Worm (Caenorhabditis elegans) whole organism, late embryonic: Measurements from ENCODE around the gene pms-2.

Experiments
- ama-1 ChIP-seq: fragments of 150-350 bp; optimal IDR thresholded peaks from 2 replicates; lab custom pipeline; 2014
- elt-2 ChIP-seq: sonication (generic microtip); optimal IDR thresholded peaks from 2 replicates; lab custom pipeline; 2016; ENCODE audit warnings: missing genetic modification reagents, missing genetic modification characterization, missing compliant biosample characterization
- ets-4 ChIP-seq: sonication (generic microtip); optimal IDR thresholded peaks from 2 replicates; lab custom pipeline; 2016; ENCODE audit warnings: missing genetic modification characterization, missing compliant biosample characterization
- hlh-13 ChIP-seq: fragments of 200-800 bp; sonication (Bioruptor generic); optimal IDR thresholded peaks from 2 replicates; lab custom pipeline; 2018; ENCODE audit warnings: mild to moderate bottlenecking, missing genetic modification characterization, missing compliant biosample characterization
- nfya-1 ChIP-seq: sonication (generic microtip); optimal IDR thresholded peaks from 2 replicates; lab custom pipeline; 2017; ENCODE audit warnings: missing genetic modification characterization, mild to moderate bottlenecking, missing compliant biosample characterization, antibody characterized with exemption, moderate library complexity
- pax-1 ChIP-seq: fragments of 150-350 bp; optimal IDR thresholded peaks from 2 replicates; lab custom pipeline; 2014; ENCODE audit warnings: missing biosample characterization, missing genetic modification characterization
- tbx-2 ChIP-seq: sonication (generic microtip); optimal IDR thresholded peaks from 2 replicates; lab custom pipeline; 2016; ENCODE audit warnings: missing genetic modification characterization, missing compliant biosample characterization
- ztf-16 ChIP-seq: sonication (generic microtip); optimal IDR thresholded peaks from 2 replicates; lab custom pipeline; 2017; ENCODE audit warnings: missing genetic modification characterization, missing compliant biosample characterization

- no peak for TF ChIP-seq pax-1 (tag; lab: Kevin White, UChicago)
- TF ChIP-seq hlh-13 (GFP tag; lab: Kevin White, UChicago), result no peak
- TF ChIP-seq nfya-1, result no peak
- no peak for TF ChIP-seq ztf-16 (tag; lab: Kevin White, UChicago)
- TF ChIP-seq ama-1 (lab: Kevin White, UChicago), result no peak
- no peak for TF ChIP-seq ets-4 (tag; lab: Kevin White, UChicago)
- no peak for TF ChIP-seq tbx-2 (tag; lab: Kevin White, UChicago)
- TF ChIP-seq elt-2 (tag; lab: Kevin White, UChicago), result no peak
Observed at ce11 chrV:11618173-11618572, 47.8 kb upstream of the pms-2 start, which contains the start of gene glb-15.
